Worm (Caenorhabditis elegans) whole organism, late embryonic: ENCODE results near the gene F26D2.3.

ENCODE experiments used
- C08G9.2 ChIP-seq: sonication (generic microtip); optimal IDR thresholded peaks from 2 replicates; lab custom pipeline; 2016; ENCODE audit warnings: mild to moderate bottlenecking, missing genetic modification characterization, moderate library complexity, missing compliant biosample characterization
- K02D7.2 ChIP-seq: sonication (generic microtip); optimal IDR thresholded peaks from 2 replicates; lab custom pipeline; 2017; ENCODE audit warnings: mild to moderate bottlenecking, missing genetic modification characterization, missing compliant biosample characterization
- ama-1 ChIP-seq: fragments of 150-350 bp; optimal IDR thresholded peaks from 2 replicates; lab custom pipeline; 2014
- ceh-30 ChIP-seq: fragments of 150-350 bp; optimal IDR thresholded peaks from 2 replicates; lab custom pipeline; 2014; ENCODE audit warnings: missing biosample characterization, missing genetic modification characterization
- ceh-9 ChIP-seq: sonication (generic microtip); optimal IDR thresholded peaks from 2 replicates; lab custom pipeline; 2016; ENCODE audit warnings: mild to moderate bottlenecking, missing genetic modification characterization, inconsistent platforms, missing compliant biosample characterization
- elt-2 ChIP-seq: sonication (generic microtip); optimal IDR thresholded peaks from 2 replicates; lab custom pipeline; 2016; ENCODE audit warnings: missing genetic modification reagents, missing genetic modification characterization, missing compliant biosample characterization
- hlh-30 ChIP-seq: sonication (generic microtip); optimal IDR thresholded peaks from 2 replicates; lab custom pipeline; 2017; ENCODE audit warnings: antibody characterized with exemption, missing genetic modification characterization, missing compliant biosample characterization; ENCODE audit not compliant: insufficient read depth
- lin-11 ChIP-seq: fragments of 200-800 bp; sonication (Bioruptor generic); optimal IDR thresholded peaks from 2 replicates; lab custom pipeline; 2018; ENCODE audit warnings: mild to moderate bottlenecking, missing genetic modification characterization, missing compliant biosample characterization
- nfya-1 ChIP-seq: sonication (generic microtip); optimal IDR thresholded peaks from 2 replicates; lab custom pipeline; 2017; ENCODE audit warnings: missing genetic modification characterization, mild to moderate bottlenecking, missing compliant biosample characterization, antibody characterized with exemption, moderate library complexity
- pha-4 ChIP-seq: fragments of 150-350 bp; optimal IDR thresholded peaks from 2 replicates; lab custom pipeline; 2018; ENCODE audit warnings: missing biosample characterization, missing genetic modification reagents, missing genetic modification characterization
- tbx-2 ChIP-seq: sonication (generic microtip); optimal IDR thresholded peaks from 2 replicates; lab custom pipeline; 2016; ENCODE audit warnings: missing genetic modification characterization, missing compliant biosample characterization

DNA sequence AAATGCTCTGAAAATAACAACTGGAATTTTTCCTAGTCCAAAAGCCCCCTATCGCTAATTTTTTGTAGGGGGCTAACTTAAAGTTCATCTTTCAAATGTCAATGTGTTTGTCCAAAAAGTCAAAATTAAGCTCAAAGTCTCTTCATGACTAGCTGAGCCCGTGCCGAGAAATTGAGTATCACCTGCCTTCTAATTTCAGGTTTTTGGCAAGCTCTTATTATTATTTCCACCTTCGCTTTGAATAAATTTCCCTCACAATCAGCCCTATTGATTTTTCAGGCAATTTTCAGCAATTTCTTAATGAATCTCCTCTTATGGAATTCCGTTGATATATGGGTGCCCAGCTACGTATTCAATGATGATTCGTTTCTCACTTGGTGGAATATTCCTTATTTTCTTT lies 8.4 kb upstream of the F26D2.3 start, which contains the start of gene sre-36:
- TF ChIP-seq tbx-2 (no peak), nfya-1 (tag; lab: Kevin White, UChicago) (no peak), pha-4 (tag; lab: Kevin White, UChicago) (no peak), K02D7.2 (tag; lab: Kevin White, UChicago) (no peak), ceh-9 (no peak), ceh-30 (tag; lab: Kevin White, UChicago) (no peak), hlh-30 (tag; lab: Kevin White, UChicago) (no peak), lin-11 (tag; lab: Kevin White, UChicago) (no peak), ama-1 (no peak), C08G9.2 (tag; lab: Kevin White, UChicago) (no peak), elt-2 (tag; lab: Kevin White, UChicago) (no peak)
